Worm (Caenorhabditis elegans) whole organism, early embryonic: ENCODE measurements around the gene srw-108.

Source experiments
- B0310.2 ChIP-seq: sonication (generic microtip); optimal IDR thresholded peaks from 2 replicates; lab custom pipeline; 2016; ENCODE audit warnings: mild to moderate bottlenecking, missing genetic modification characterization, missing compliant biosample characterization
- aly-1 ChIP-seq: sonication (generic microtip); optimal IDR thresholded peaks from 2 replicates; lab custom pipeline; 2016; ENCODE audit warnings: missing genetic modification characterization, missing compliant biosample characterization
- ama-1 ChIP-seq: fragments of 150-350 bp; optimal IDR thresholded peaks from 2 replicates; lab custom pipeline; 2014

ce11 chrV:484285-484890, 43.3 kb upstream of the srw-108 start, which contains the start of gene nhr-212:
- TF ChIP-seq aly-1 (tag; lab: Kevin White, UChicago) (no peak), B0310.2 (tag; lab: Kevin White, UChicago) (no peak), ama-1 (lab: Kevin White, UChicago) (no peak)
